3 fruit fly cellular contexts compared by ENCODE assay signal in genomic region chr2L:1643252-1643864, dm6.
TF ChIP-seq lines count a peak whose summit lies in the region.

No protein-coding gene starts in this region.

TF ChIP-seq in whole organism, embryonic, 481 proteins besides CTCF, POLR2A, EP300 and RAD21 (continued from another document and continues in another):
- TF ChIP-seq z (GFP tag; IDR thresholded peaks at IDR 0.05; lab: Robert Waterston, UW) (peak; percentile 53; the same call in 2 of the 3 replicates), klu (GFP tag; IDR thresholded peaks at IDR 0.05; lab: Robert Waterston, UW) (peak; percentile 97), CG14050 (GFP tag; IDR thresholded peaks at IDR 0.05; lab: Robert Waterston, UW) (peak; percentile 96), slbo (GFP tag; IDR thresholded peaks at IDR 0.05; lab: Robert Waterston, UW) (peak; percentile 97), CG10462 (GFP tag; optimal IDR thresholded peaks at IDR 0.05; lab: Kevin White, UChicago) (peak; percentile 93), Tbp (GFP tag; optimal IDR thresholded peaks at IDR 0.05; lab: Kevin White, UChicago) (no peak), CG14667 (GFP tag; IDR thresholded peaks at IDR 0.05; lab: Robert Waterston, UW) (peak; percentile 92), Med (GFP tag; lab: Kevin White, UChicago) (peak; percentile 94), CG6175 (GFP tag; IDR thresholded peaks at IDR 0.05; lab: Robert Waterston, UW) (peak; percentile 75; the same call in 2 of the 3 replicates), CG2875 (GFP tag; optimal IDR thresholded peaks at IDR 0.05; lab: Kevin White, UChicago) (peak; percentile 93), CG11456 (GFP tag; IDR thresholded peaks at IDR 0.05; lab: Robert Waterston, UW) (peak; percentile 96), nom (GFP tag; optimal IDR thresholded peaks at IDR 0.05; lab: Kevin White, UChicago) (peak; percentile 71), tgo (GFP tag; IDR thresholded peaks at IDR 0.05; lab: Robert Waterston, UW) (peak; percentile 98), otp (GFP tag; IDR thresholded peaks at IDR 0.05; lab: Robert Waterston, UW) (peak; percentile 90), CG9215 (GFP tag; IDR thresholded peaks at IDR 0.05; lab: Robert Waterston, UW) (peak; percentile 95), al (GFP tag; IDR thresholded peaks at IDR 0.05; lab: Robert Waterston, UW) (peak; percentile 95), emc (GFP tag; optimal IDR thresholded peaks at IDR 0.05; lab: Kevin White, UChicago) (peak; percentile 82), Oli (tag; optimal IDR thresholded peaks at IDR 0.05; lab: Kevin White, UChicago) (peak; percentile 98), salm (tag; optimal IDR thresholded peaks at IDR 0.05; lab: Kevin White, UChicago) (peak; percentile 96), sima (GFP tag; optimal IDR thresholded peaks at IDR 0.05; lab: Kevin White, UChicago) (peak; percentile 79), CG9932 (GFP tag; IDR thresholded peaks at IDR 0.05; lab: Robert Waterston, UW) (peak; percentile 97), Drgx (GFP tag; IDR thresholded peaks at IDR 0.05; lab: Robert Waterston, UW) (peak; percentile 53; the same call in 1 of the 2 replicates), org-1 (GFP tag; optimal IDR thresholded peaks at IDR 0.05; lab: Kevin White, UChicago) (peak; percentile 97), CG7556 (GFP tag; optimal IDR thresholded peaks at IDR 0.05; lab: Kevin White, UChicago) (peak; percentile 99), CG2199 (GFP tag; IDR thresholded peaks at IDR 0.05; lab: Robert Waterston, UW) (peak; percentile 96), HLHmδ (GFP tag; optimal IDR thresholded peaks at IDR 0.05; lab: Kevin White, UChicago) (no peak), bbx (GFP tag; IDR thresholded peaks at IDR 0.05; lab: Robert Waterston, UW; ENCODE audit: partially characterized antibody) (peak; percentile 40; the same call in 1 of the 2 replicates), CG6854 (GFP tag; optimal IDR thresholded peaks at IDR 0.05; lab: Kevin White, UChicago) (peak; percentile 98), CG7963 (GFP tag; IDR thresholded peaks at IDR 0.05; lab: Robert Waterston, UW; ENCODE audit: partially characterized antibody) (no peak), disco-r (GFP tag; optimal IDR thresholded peaks at IDR 0.05; lab: Kevin White, UChicago) (peak; percentile 79), stc (GFP tag; IDR thresholded peaks at IDR 0.05; lab: Robert Waterston, UW) (peak; percentile 97), CG18619 (GFP tag; optimal IDR thresholded peaks at IDR 0.05; lab: Kevin White, UChicago) (peak; percentile 98), gem (tag; optimal IDR thresholded peaks at IDR 0.05; lab: Kevin White, UChicago) (peak; percentile 99), CG14965 (GFP tag; optimal IDR thresholded peaks at IDR 0.05; lab: Kevin White, UChicago; ENCODE audit: borderline replicate concordance) (no peak), D (optimal IDR thresholded peaks at IDR 0.05; lab: Kevin White, UChicago) (no peak), D (GFP tag; optimal IDR thresholded peaks at IDR 0.05; lab: Kevin White, UChicago) (peak; percentile 95), CG3281 (GFP tag; optimal IDR thresholded peaks at IDR 0.05; lab: Kevin White, UChicago) (peak; percentile 99), Dfd (GFP tag; optimal IDR thresholded peaks at IDR 0.05; lab: Kevin White, UChicago) (no peak), Nf-YA (GFP tag; IDR thresholded peaks at IDR 0.05; lab: Robert Waterston, UW) (peak; percentile 94), Hr51 (GFP tag; optimal IDR thresholded peaks at IDR 0.05; lab: Kevin White, UChicago) (peak; percentile 77 to 99), jing (GFP tag; optimal IDR thresholded peaks at IDR 0.05; lab: Kevin White, UChicago) (peak; percentile 90), pzg (GFP tag; optimal IDR thresholded peaks at IDR 0.05; lab: Kevin White, UChicago) (peak; percentile 19), Dp (GFP tag; optimal IDR thresholded peaks at IDR 0.05; lab: Kevin White, UChicago) (peak; percentile 25)

TF ChIP-seq in whole organism, prepupa, 60 proteins besides CTCF, POLR2A, EP300 and RAD21 (continued from another document):
- TF ChIP-seq CG34406 (GFP tag; optimal IDR thresholded peaks at IDR 0.05; lab: Kevin White, UChicago) (peak; percentile 50), topi (GFP tag; optimal IDR thresholded peaks at IDR 0.05; lab: Kevin White, UChicago) (peak; percentile 63), Smox (GFP tag; optimal IDR thresholded peaks at IDR 0.05; lab: Kevin White, UChicago) (peak; percentile 34), spab (GFP tag; optimal IDR thresholded peaks at IDR 0.05; lab: Kevin White, UChicago) (peak; percentile 78), CG6808 (GFP tag; optimal IDR thresholded peaks at IDR 0.05; lab: Kevin White, UChicago) (peak; percentile 86), Hr4 (GFP tag; optimal IDR thresholded peaks at IDR 0.05; lab: Kevin White, UChicago) (peak; percentile 7), CG8319 (GFP tag; optimal IDR thresholded peaks at IDR 0.05; lab: Kevin White, UChicago) (peak; percentile 15), Sox15 (GFP tag; optimal IDR thresholded peaks at IDR 0.05; lab: Kevin White, UChicago) (peak; percentile 28), CG15336 (GFP tag; IDR thresholded peaks at IDR 0.05; lab: Robert Waterston, UW) (peak; percentile 53), CG9139 (GFP tag; optimal IDR thresholded peaks at IDR 0.05; lab: Kevin White, UChicago) (peak; percentile 67), Eip78C (GFP tag; lab: Kevin White, UChicago) (peak; percentile 86), esn (GFP tag; optimal IDR thresholded peaks at IDR 0.05; lab: Kevin White, UChicago) (peak; percentile 69), OdsH (GFP tag; optimal IDR thresholded peaks at IDR 0.05; lab: Kevin White, UChicago) (peak; percentile 62), acj6 (GFP tag; optimal IDR thresholded peaks at IDR 0.05; lab: Kevin White, UChicago) (peak; percentile 70), fd59A (GFP tag; optimal IDR thresholded peaks at IDR 0.05; lab: Kevin White, UChicago) (peak; percentile 78), Hr39 (GFP tag; optimal IDR thresholded peaks at IDR 0.05; lab: Kevin White, UChicago) (peak; percentile 46), CG11902 (GFP tag; optimal IDR thresholded peaks at IDR 0.05; lab: Kevin White, UChicago) (peak; percentile 40), cyc (GFP tag; optimal IDR thresholded peaks at IDR 0.05; lab: Kevin White, UChicago) (peak; percentile 52), CG10669 (GFP tag; optimal IDR thresholded peaks at IDR 0.05; lab: Kevin White, UChicago) (peak; percentile 74), CG3032 (tag; optimal IDR thresholded peaks at IDR 0.05; lab: Kevin White, UChicago) (peak; percentile 84), Gug (GFP tag; IDR thresholded peaks at IDR 0.05; lab: Robert Waterston, UW) (no peak; the same call in 1 of the 2 replicates), CG6854 (GFP tag; optimal IDR thresholded peaks at IDR 0.05; lab: Kevin White, UChicago) (no peak), CG11294 (GFP tag; IDR thresholded peaks at IDR 0.05; lab: Robert Waterston, UW) (no peak), eg (GFP tag; IDR thresholded peaks at IDR 0.05; lab: Robert Waterston, UW) (no peak), salr (GFP tag; optimal IDR thresholded peaks at IDR 0.05; lab: Kevin White, UChicago) (peak; percentile 9 to 33), CG11762 (GFP tag; optimal IDR thresholded peaks at IDR 0.05; lab: Kevin White, UChicago; ENCODE audit: insufficient read depth) (peak; percentile 59), CG8119 (GFP tag; IDR thresholded peaks at IDR 0.05; lab: Robert Waterston, UW) (peak; percentile 71; the same call in 2 of the 3 replicates), Ets96B (tag; optimal IDR thresholded peaks at IDR 0.05; lab: Kevin White, UChicago) (peak; percentile 82), Sox102F (GFP tag; optimal IDR thresholded peaks at IDR 0.05; lab: Kevin White, UChicago) (peak; percentile 34), Eip75B (GFP tag; optimal IDR thresholded peaks at IDR 0.05; lab: Kevin White, UChicago) (peak; percentile 61), net (GFP tag; optimal IDR thresholded peaks at IDR 0.05; lab: Kevin White, UChicago) (peak; percentile 53), ss (GFP tag; optimal IDR thresholded peaks at IDR 0.05; lab: Kevin White, UChicago) (peak; percentile 74 to 75), CG8632 (GFP tag; optimal IDR thresholded peaks at IDR 0.05; lab: Kevin White, UChicago) (peak; percentile 46), CG6792 (GFP tag; optimal IDR thresholded peaks at IDR 0.05; lab: Kevin White, UChicago) (peak; percentile 59), CG6163 (GFP tag; IDR thresholded peaks at IDR 0.05; lab: Robert Waterston, UW) (peak; percentile 68; the same call in 2 of the 3 replicates), CG1621 (tag; optimal IDR thresholded peaks at IDR 0.05; lab: Kevin White, UChicago) (peak; percentile 69), Sox14 (GFP tag; optimal IDR thresholded peaks at IDR 0.05; lab: Kevin White, UChicago) (peak; percentile 66)

TF ChIP-seq in whole organism, wandering third instar larva, 38 proteins besides CTCF, POLR2A, EP300 and RAD21 (continued from another document):
- peak; percentile 66 for TF ChIP-seq h (GFP tag; optimal IDR thresholded peaks at IDR 0.05; lab: Kevin White, UChicago)
- TF ChIP-seq Hr78 (GFP tag; optimal IDR thresholded peaks at IDR 0.05; lab: Kevin White, UChicago): no peak
- no peak for TF ChIP-seq lola (GFP tag; optimal IDR thresholded peaks at IDR 0.05; lab: Kevin White, UChicago)
- peak; percentile 18 for TF ChIP-seq Hnf4 (GFP tag; optimal IDR thresholded peaks at IDR 0.05; lab: Kevin White, UChicago)
- TF ChIP-seq jim (GFP tag; optimal IDR thresholded peaks at IDR 0.05; lab: Kevin White, UChicago): no peak
- TF ChIP-seq tai (GFP tag; optimal IDR thresholded peaks at IDR 0.05; lab: Kevin White, UChicago): no peak
- TF ChIP-seq CrebA (GFP tag; optimal IDR thresholded peaks at IDR 0.05; lab: Kevin White, UChicago; ENCODE audit: borderline replicate concordance): no peak
